Fruit fly (Drosophila melanogaster): Measurements from ENCODE around the gene Nrx-1.

- TF ChIP-seq psq (optimal IDR thresholded peaks at IDR 0.05) = no peak
- no peak for TF ChIP-seq ttk (optimal IDR thresholded peaks at IDR 0.05)
These were observed 44.3 kb upstream of the Nrx-1 start for dm6 chr3R:22423996-22424395.

All from Kc167 (cell line).